Worm (Caenorhabditis elegans) whole organism, late embryonic: ENCODE results near the gene fbxa-171.

Experiments used
- ama-1 ChIP-seq: fragments of 150-350 bp; optimal IDR thresholded peaks from 2 replicates; lab custom pipeline; 2014
- ceh-22 ChIP-seq: sonication (generic microtip); optimal IDR thresholded peaks from 2 replicates; lab custom pipeline; 2017; ENCODE audit warnings: missing biosample characterization, missing genetic modification characterization
- ceh-6 ChIP-seq: fragments of 200-800 bp; sonication (Bioruptor generic); optimal IDR thresholded peaks from 2 replicates; lab custom pipeline; 2018; ENCODE audit warnings: mild to moderate bottlenecking, missing genetic modification characterization, missing compliant biosample characterization
- dve-1 ChIP-seq: sonication (generic microtip); optimal IDR thresholded peaks from 2 replicates; lab custom pipeline; 2017; ENCODE audit warnings: antibody characterized with exemption, mild to moderate bottlenecking, missing genetic modification characterization, missing compliant biosample characterization
- eyg-1 ChIP-seq: sonication (generic microtip); optimal IDR thresholded peaks from 2 replicates; lab custom pipeline; 2016; ENCODE audit warnings: missing genotype, missing genetic modification characterization, missing compliant biosample characterization
- fkh-10 ChIP-seq: fragments of 150-350 bp; optimal IDR thresholded peaks from 2 replicates; lab custom pipeline; 2014; ENCODE audit warnings: missing biosample characterization, missing genetic modification reagents, missing genetic modification characterization
- hlh-6 ChIP-seq: sonication (generic microtip); optimal IDR thresholded peaks from 2 replicates; lab custom pipeline; 2016; ENCODE audit warnings: missing genotype, missing genetic modification characterization, missing compliant biosample characterization
- madf-2 ChIP-seq: sonication (generic microtip); optimal IDR thresholded peaks from 2 replicates; lab custom pipeline; 2017; ENCODE audit warnings: missing genetic modification characterization, missing compliant biosample characterization
- mec-3 ChIP-seq: sonication (generic microtip); optimal IDR thresholded peaks from 2 replicates; lab custom pipeline; 2016; ENCODE audit warnings: borderline replicate concordance, missing genetic modification characterization, missing compliant biosample characterization
- nfya-1 ChIP-seq: sonication (generic microtip); optimal IDR thresholded peaks from 2 replicates; lab custom pipeline; 2017; ENCODE audit warnings: missing genetic modification characterization, mild to moderate bottlenecking, missing compliant biosample characterization, antibody characterized with exemption, moderate library complexity
- tbx-2 ChIP-seq: sonication (generic microtip); optimal IDR thresholded peaks from 2 replicates; lab custom pipeline; 2016; ENCODE audit warnings: missing genetic modification characterization, missing compliant biosample characterization
- unc-55 ChIP-seq: sonication (generic microtip); optimal IDR thresholded peaks from 2 replicates; lab custom pipeline; 2017; ENCODE audit warnings: missing biosample characterization, missing genetic modification reagents, missing genetic modification characterization
- zip-5 ChIP-seq: sonication (generic microtip); optimal IDR thresholded peaks from 2 replicates; lab custom pipeline; 2016; ENCODE audit warnings: missing genetic modification characterization, missing compliant biosample characterization

ce11 chrV:17558946-17559345 lies 6.9 kb downstream of the fbxa-171 start, which contains the start of gene fbxa-172:
- TF ChIP-seq dve-1 (no peak), ceh-6 (no peak), ceh-22 (no peak), zip-5 (tag; lab: Kevin White, UChicago) (no peak), fkh-10 (GFP tag; lab: Kevin White, UChicago) (no peak), hlh-6 (tag; lab: Kevin White, UChicago) (no peak), mec-3 (tag; lab: Kevin White, UChicago) (no peak), eyg-1 (no peak), unc-55 (GFP tag; lab: Kevin White, UChicago) (no peak), madf-2 (tag; lab: Kevin White, UChicago) (no peak), nfya-1 (tag; lab: Kevin White, UChicago) (no peak), tbx-2 (tag; lab: Kevin White, UChicago) (no peak), ama-1 (lab: Kevin White, UChicago) (no peak)
